Worm (Caenorhabditis elegans): ENCODE results near the gene col-158.

DNA sequence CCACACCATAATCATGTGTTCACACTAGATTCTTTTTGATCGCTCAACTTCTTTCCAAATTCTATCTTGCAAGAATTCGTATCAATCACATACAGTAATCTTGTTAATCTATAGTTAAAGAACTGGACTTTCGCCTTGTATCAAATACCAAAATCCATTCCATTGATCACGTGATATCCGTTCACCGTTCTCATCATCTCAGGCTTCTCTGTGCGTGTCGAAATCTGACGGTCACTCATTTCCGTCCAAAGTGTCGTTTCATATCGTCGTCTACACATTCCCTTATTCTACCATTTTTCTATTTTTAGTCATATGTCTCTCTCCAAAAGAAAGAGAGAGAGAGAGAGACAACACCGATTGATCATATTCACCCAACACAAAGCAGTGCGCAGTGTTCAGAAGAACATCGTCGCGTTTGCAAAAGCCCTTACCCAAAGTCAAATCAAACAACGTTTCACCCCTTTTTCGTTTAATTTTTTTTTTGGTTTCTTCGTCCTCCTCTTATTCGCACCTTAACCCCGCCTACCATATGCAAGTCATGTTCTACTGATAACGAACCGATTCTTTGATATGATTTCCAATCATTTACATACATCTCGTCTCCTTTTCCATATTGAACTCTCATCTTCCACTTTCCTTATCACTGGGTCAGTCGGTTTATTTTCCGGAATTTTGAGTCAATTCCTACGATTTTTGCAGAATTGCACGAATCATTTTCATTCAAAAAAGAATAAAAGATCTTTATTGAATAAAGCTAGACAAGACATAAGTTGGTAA, 29.9 kb downstream of the col-158 start:
- TF ChIP-seq sox-4 (tag; optimal IDR thresholded peaks at IDR 0.05) (no peak), ceh-14 (tag; optimal IDR thresholded peaks at IDR 0.05) (no peak), ama-1 (optimal IDR thresholded peaks at IDR 0.05) (no peak), unc-3 (GFP tag; conservative IDR thresholded peaks at IDR 0.05) (no peak), unc-3 (tag; optimal IDR thresholded peaks at IDR 0.05) (no peak), dmd-4 (tag; optimal IDR thresholded peaks at IDR 0.05; ENCODE audit: borderline replicate concordance) (no peak), lin-11 (tag; optimal IDR thresholded peaks at IDR 0.05) (no peak), K09A11.1 (tag; optimal IDR thresholded peaks at IDR 0.05; ENCODE audit: insufficient read depth) (no peak), nhr-11 (tag; optimal IDR thresholded peaks at IDR 0.05) (no peak), unc-55 (GFP tag; optimal IDR thresholded peaks at IDR 0.05) (no peak), fax-1 (tag; optimal IDR thresholded peaks at IDR 0.05) (no peak), ceh-6 (GFP tag; optimal IDR thresholded peaks at IDR 0.05) (no peak), odd-2 (tag; optimal IDR thresholded peaks at IDR 0.05) (no peak)

Measured in whole organism, late embryonic.